Worm (Caenorhabditis elegans) whole organism, L2 larva: ENCODE measurements around the gene tsen-2.

Experiments
- ZK546.5 ChIP-seq: sonication (generic microtip); optimal IDR thresholded peaks from 2 replicates; lab custom pipeline; 2017; ENCODE audit warnings: missing biosample characterization, missing genetic modification characterization
- alr-1 ChIP-seq: fragments of 150-350 bp; optimal IDR thresholded peaks from 2 replicates; lab custom pipeline; 2014; ENCODE audit warnings: missing biosample characterization, missing genetic modification characterization
- ceh-82 ChIP-seq: fragments of 150-350 bp; optimal IDR thresholded peaks from 2 replicates; lab custom pipeline; 2014; ENCODE audit warnings: missing biosample characterization, missing genetic modification characterization
- lin-11 ChIP-seq: fragments of 150-350 bp; sonication (generic microtip); optimal IDR thresholded peaks from 2 replicates; lab custom pipeline; 2014; ENCODE audit warnings: missing biosample characterization, missing genetic modification characterization, inconsistent platforms, mixed read lengths
- lin-13 ChIP-seq: fragments of 150-350 bp; optimal IDR thresholded peaks from 2 replicates; lab custom pipeline; 2014; ENCODE audit warnings: missing biosample characterization, missing genetic modification reagents, missing genetic modification characterization
- nhr-11 ChIP-seq: fragments of 150-350 bp; optimal IDR thresholded peaks from 2 replicates; lab custom pipeline; 2014; ENCODE audit warnings: missing biosample characterization, missing genetic modification characterization
- skn-1 ChIP-seq: sonication (generic microtip); optimal IDR thresholded peaks from 2 replicates; lab custom pipeline; 2017; ENCODE audit warnings: missing biosample characterization, missing genetic modification characterization
- unc-62 ChIP-seq: fragments of 150-350 bp; optimal IDR thresholded peaks from 2 replicates; lab custom pipeline; 2014; ENCODE audit warnings: missing biosample characterization, missing genetic modification reagents, missing genetic modification characterization
- ztf-1 ChIP-seq: fragments of 200-800 bp; sonication (Bioruptor generic); conservative IDR thresholded peaks from 2 replicates; pipeline ENCODE4 v1.3.6; 2022; ENCODE audit warnings: missing genetic modification characterization, missing compliant biosample characterization

DNA sequence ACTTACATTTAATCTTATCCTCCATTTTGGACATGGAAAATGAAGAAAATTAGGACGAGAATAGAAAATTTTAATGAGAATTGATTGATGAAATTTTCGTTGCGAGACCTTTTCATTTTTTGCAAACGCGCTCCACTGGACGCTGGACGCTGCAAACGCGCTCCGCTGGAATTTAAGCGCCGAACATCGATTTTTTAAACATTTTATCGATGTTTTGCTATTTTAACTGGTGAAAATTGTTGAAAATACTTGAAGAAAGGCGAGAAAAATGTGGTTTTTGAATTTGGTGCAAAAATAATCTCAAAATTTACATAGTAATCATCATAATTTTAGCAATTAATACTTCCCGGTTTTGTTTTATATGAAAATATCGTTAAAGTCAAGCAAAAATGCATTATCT, 5.1 kb downstream of the tsen-2 start, which contains the start of gene Y56A3A.41:
- TF ChIP-seq alr-1 (tag; lab: Kevin White, UChicago) (no peak), ceh-82 (no peak), nhr-11 (tag; lab: Kevin White, UChicago) (no peak), ZK546.5 (tag; lab: Kevin White, UChicago) (no peak), lin-13 (no peak), unc-62 (no peak), skn-1 (tag; lab: Kevin White, UChicago) (no peak), lin-11 (no peak), ztf-1 (GFP tag; lab: Robert Waterston, UW) (no peak)
